Worm (Caenorhabditis elegans) whole organism, L3 larva: ENCODE measurements around the gene srd-19.

Experiments used
- lin-15B ChIP-seq: fragments of 150-350 bp; optimal IDR thresholded peaks from 2 replicates; lab custom pipeline; 2014; ENCODE audit warnings: missing biosample characterization, missing genetic modification characterization
- nhr-11 ChIP-seq: fragments of 150-350 bp; optimal IDR thresholded peaks from 2 replicates; lab custom pipeline; 2014; ENCODE audit warnings: missing biosample characterization, missing genetic modification characterization
- nhr-237 ChIP-seq: fragments of 150-350 bp; optimal IDR thresholded peaks from 2 replicates; lab custom pipeline; 2014; ENCODE audit warnings: missing biosample characterization, missing genetic modification characterization
- nhr-25 ChIP-seq: sonication (generic microtip); optimal IDR thresholded peaks from 2 replicates; lab custom pipeline; 2017; ENCODE audit warnings: missing biosample characterization, missing genetic modification characterization
- nhr-67 ChIP-seq: fragments of 150-350 bp; optimal IDR thresholded peaks from 2 replicates; lab custom pipeline; 2014; ENCODE audit warnings: missing biosample characterization, missing genetic modification characterization
- nhr-76 ChIP-seq: fragments of 150-350 bp; sonication (generic microtip); optimal IDR thresholded peaks from 5 replicates; lab custom pipeline; 2014; ENCODE audit warnings: missing biosample characterization, missing genetic modification characterization
- tbx-2 ChIP-seq: sonication (generic microtip); optimal IDR thresholded peaks from 2 replicates; lab custom pipeline; 2016; ENCODE audit warnings: mild to moderate bottlenecking, missing genetic modification characterization, missing compliant biosample characterization
- ztf-4 ChIP-seq: fragments of 150-350 bp; optimal IDR thresholded peaks from 2 replicates; lab custom pipeline; 2014; ENCODE audit warnings: missing biosample characterization, missing genetic modification characterization

- no peak for TF ChIP-seq lin-15B (tag; lab: Kevin White, UChicago)
- no peak for TF ChIP-seq nhr-11 (tag; lab: Kevin White, UChicago)
- peak; percentile 67 for TF ChIP-seq nhr-25 (tag; lab: Kevin White, UChicago)
- no peak for TF ChIP-seq ztf-4
- TF ChIP-seq nhr-76 (tag; lab: Kevin White, UChicago): no peak
- TF ChIP-seq nhr-67 (tag; lab: Kevin White, UChicago): no peak
- no peak for TF ChIP-seq nhr-237
- TF ChIP-seq tbx-2 (tag; lab: Kevin White, UChicago): no peak
These were observed 39.1 kb downstream of the srd-19 start for ce11 chrV:13389454-13389853.
